Fruit fly (Drosophila melanogaster) Kc167 (cell line): ENCODE data around the gene cib.

Experiments used
- Myc ChIP-seq: fragments of >200 bp; optimal IDR thresholded peaks from 2 replicates; lab custom pipeline; 2017; ENCODE audit warnings: missing external identifiers
- h ChIP-seq: fragments of >200 bp; optimal IDR thresholded peaks from 3 replicates; lab custom pipeline; 2018; ENCODE audit warnings: missing external identifiers
- insv ChIP-seq: fragments of >200 bp; optimal IDR thresholded peaks from 3 replicates; lab custom pipeline; 2018; ENCODE audit warnings: missing external identifiers
- psq ChIP-seq: fragments of >200 bp; optimal IDR thresholded peaks from 2 replicates; lab custom pipeline; 2017; ENCODE audit warnings: missing external identifiers
- ttk ChIP-seq: sonication (Bioruptor generic); optimal IDR thresholded peaks from 2 replicates; lab custom pipeline; 2017; ENCODE audit warnings: missing external identifiers

- TF ChIP-seq insv (lab: Kevin White, UChicago) (no peak), psq (lab: Kevin White, UChicago) (no peak), ttk (lab: Kevin White, UChicago) (no peak), h (no peak), Myc (lab: Kevin White, UChicago) (no peak)
Observed at dm6 chrX:4106240-4106639, 327 bp downstream of the cib start.
